Worm (Caenorhabditis elegans): ENCODE measurements around the gene comt-5.

comt-5 gene

ce11 chrV:2053509-2053908, at the start of gene comt-5:
Gene comt-5, minus strand, starts transcription at chrV:2053609.
- no peak for TF ChIP-seq ceh-9 (tag; optimal IDR thresholded peaks at IDR 0.05)
- no peak for TF ChIP-seq ceh-48 (tag; optimal IDR thresholded peaks at IDR 0.05)
- no peak for TF ChIP-seq npax-4 (tag; optimal IDR thresholded peaks at IDR 0.05)
- no peak for TF ChIP-seq dve-1 (tag; optimal IDR thresholded peaks at IDR 0.05)
- TF ChIP-seq unc-86 (tag; optimal IDR thresholded peaks at IDR 0.05): no peak
- TF ChIP-seq madf-2 (tag; optimal IDR thresholded peaks at IDR 0.05): no peak

ce11 chrV:2103118-2103517, 49.7 kb upstream of the comt-5 start, which contains the start of gene F36F12.1:
Gene F36F12.1, minus strand, starts transcription at chrV:2103218.
- TF ChIP-seq gmeb-2 (tag; optimal IDR thresholded peaks at IDR 0.05) (no peak), fkh-10 (GFP tag; optimal IDR thresholded peaks at IDR 0.05) (no peak), pha-2 (tag; optimal IDR thresholded peaks at IDR 0.05) (no peak), tbx-2 (tag; optimal IDR thresholded peaks at IDR 0.05) (no peak), ceh-30 (tag; optimal IDR thresholded peaks at IDR 0.05) (no peak), pha-4 (tag; optimal IDR thresholded peaks at IDR 0.05) (no peak), ceh-2 (tag; optimal IDR thresholded peaks at IDR 0.05) (no peak), hlh-13 (GFP tag; optimal IDR thresholded peaks at IDR 0.05) (no peak), ahr-1 (tag; optimal IDR thresholded peaks at IDR 0.05) (no peak), ceh-48 (tag; optimal IDR thresholded peaks at IDR 0.05) (no peak), syd-9 (tag; optimal IDR thresholded peaks at IDR 0.05) (no peak), zip-5 (tag; optimal IDR thresholded peaks at IDR 0.05) (no peak), lim-6 (tag; optimal IDR thresholded peaks at IDR 0.05) (no peak), pat-9 (tag; optimal IDR thresholded peaks at IDR 0.05) (no peak), hlh-8 (tag; optimal IDR thresholded peaks at IDR 0.05) (no peak), ceh-14 (tag; optimal IDR thresholded peaks at IDR 0.05) (no peak), hlh-6 (tag; optimal IDR thresholded peaks at IDR 0.05) (no peak)

- TF ChIP-seq hlh-13 (GFP tag; optimal IDR thresholded peaks at IDR 0.05) (no peak), lim-6 (tag; optimal IDR thresholded peaks at IDR 0.05) (no peak), sox-4 (tag; optimal IDR thresholded peaks at IDR 0.05) (no peak), ceh-45 (GFP tag; IDR thresholded peaks at IDR 0.05) (no peak)
Observed at ce11 chrV:2099040-2099439, 45.6 kb upstream of the comt-5 start, which contains the start of gene F36F12.7. Gene F36F12.7, plus strand, starts transcription at chrV:2099340.

- TF ChIP-seq tbx-7 (tag; optimal IDR thresholded peaks at IDR 0.05): no peak
- TF ChIP-seq ceh-9 (tag; optimal IDR thresholded peaks at IDR 0.05): no peak
- TF ChIP-seq dve-1 (tag; optimal IDR thresholded peaks at IDR 0.05): no peak
Observed at ce11 chrV:2097653-2098052, 44.2 kb upstream of the comt-5 start, which contains the start of gene clec-208. Gene clec-208, plus strand, starts transcription at chrV:2097953.

ce11 chrV:2095772-2096171, 42.4 kb upstream of the comt-5 start, which contains the start of gene clec-207:
Gene clec-207, plus strand, starts transcription at chrV:2096072.
- TF ChIP-seq Y22D7AL.16 (tag; optimal IDR thresholded peaks at IDR 0.05) (no peak), ceh-2 (tag; optimal IDR thresholded peaks at IDR 0.05) (no peak), pax-1 (tag; optimal IDR thresholded peaks at IDR 0.05) (no peak), npax-4 (tag; optimal IDR thresholded peaks at IDR 0.05) (no peak), sdc-2 (tag; optimal IDR thresholded peaks at IDR 0.05) (no peak), K09A11.1 (tag; optimal IDR thresholded peaks at IDR 0.05; ENCODE audit: insufficient read depth) (no peak), C08G9.2 (tag; optimal IDR thresholded peaks at IDR 0.05) (no peak), pqm-1 (tag; optimal IDR thresholded peaks at IDR 0.05) (no peak), ttx-3 (tag; optimal IDR thresholded peaks at IDR 0.05) (no peak)

ce11 chrV:2095204-2095603, 41.8 kb upstream of the comt-5 start, which contains the start of gene F36F12.2:
Gene F36F12.2, minus strand, starts transcription at chrV:2095304.
- no peak for TF ChIP-seq hlh-30 (tag; optimal IDR thresholded peaks at IDR 0.05; ENCODE audit: insufficient read depth)
- no peak for TF ChIP-seq tbx-7 (tag; optimal IDR thresholded peaks at IDR 0.05)
